Fruit fly (Drosophila melanogaster) whole organism, embryonic: ENCODE results near the gene CG42500.
A peak's percentile ranks its signal among the peaks of the same experiment; 100 is the strongest.

Experiments
- Adf1 ChIP-seq: fragments of 200-800 bp; sonication (Bioruptor generic); IDR thresholded peaks from 2 replicates; pipeline ENCODE4 v1.3.6; 2022; ENCODE audit warnings: missing biosample characterization, missing genetic modification characterization
- Atf3 ChIP-seq: fragments of 200-800 bp; sonication (Bioruptor generic); optimal IDR thresholded peaks from 3 replicates; lab custom pipeline; 2016; ENCODE audit warnings: missing biosample characterization, missing genetic modification characterization
- Bteb2 ChIP-seq: fragments of 200-800 bp; sonication (Bioruptor generic); optimal IDR thresholded peaks from 2 replicates; lab custom pipeline; 2016; ENCODE audit warnings: missing biosample characterization, missing genetic modification characterization
- CG10565 ChIP-seq: fragments of 200-800 bp; sonication (Bioruptor generic); optimal IDR thresholded peaks from 3 replicates; lab custom pipeline; 2016; ENCODE audit warnings: missing biosample characterization, mild to moderate bottlenecking, missing genetic modification characterization
- CG10959 ChIP-seq: fragments of 200-800 bp; sonication (Bioruptor generic); IDR thresholded peaks from 2 replicates; pipeline ENCODE4 v1.3.6; 2022; ENCODE audit warnings: missing biosample characterization, missing genetic modification characterization
- CG11695 ChIP-seq: fragments of 200-800 bp; sonication (Bioruptor generic); IDR thresholded peaks from 3 replicates; pipeline ENCODE4 v1.3.6; 2022; ENCODE audit warnings: missing biosample characterization, missing genetic modification characterization
- CG12391 ChIP-seq: fragments of 200-800 bp; sonication (Bioruptor generic); optimal IDR thresholded peaks from 3 replicates; lab custom pipeline; 2018; ENCODE audit warnings: missing biosample characterization, mild to moderate bottlenecking, missing genetic modification characterization, moderate library complexity
- CG13624 ChIP-seq: fragments of 200-800 bp; sonication (Bioruptor generic); optimal IDR thresholded peaks from 2 replicates; lab custom pipeline; 2016; ENCODE audit warnings: missing biosample characterization, missing genetic modification characterization
- CG14014 ChIP-seq: fragments of 200-800 bp; sonication (Bioruptor generic); IDR thresholded peaks from 2 replicates; pipeline ENCODE4 v1.3.6; 2022; ENCODE audit warnings: missing biosample characterization, missing genetic modification characterization
- CG15269 ChIP-seq: fragments of 200-800 bp; sonication (Bioruptor generic); optimal IDR thresholded peaks from 2 replicates; lab custom pipeline; 2018; ENCODE audit warnings: missing biosample characterization, mild to moderate bottlenecking, missing genetic modification characterization, moderate library complexity
- CG15479 ChIP-seq: fragments of 200-800 bp; sonication (Bioruptor generic); optimal IDR thresholded peaks from 3 replicates; lab custom pipeline; 2019; ENCODE audit warnings: missing biosample characterization, mild to moderate bottlenecking, missing genetic modification characterization, moderate library complexity
- CG18262 ChIP-seq: fragments of 200-800 bp; optimal IDR thresholded peaks from 3 replicates; lab custom pipeline; 2019; ENCODE audit warnings: missing biosample characterization, mild to moderate bottlenecking, missing genetic modification characterization, moderate library complexity
- CG1832 ChIP-seq: fragments of 200-800 bp; sonication (Bioruptor generic); optimal IDR thresholded peaks from 2 replicates; lab custom pipeline; 2017; ENCODE audit warnings: missing biosample characterization, mild to moderate bottlenecking, missing genetic modification characterization, inconsistent platforms
- CG2120 ChIP-seq: fragments of 200-800 bp; sonication (Bioruptor generic); optimal IDR thresholded peaks from 3 replicates; lab custom pipeline; 2016; ENCODE audit warnings: missing biosample characterization, missing genetic modification characterization
- CG31388 ChIP-seq: fragments of 200-800 bp; sonication (Bioruptor generic); optimal IDR thresholded peaks from 2 replicates; lab custom pipeline; 2016; ENCODE audit warnings: missing biosample characterization, missing genetic modification characterization
- CG34376 ChIP-seq: fragments of 200-800 bp; sonication (Bioruptor generic); optimal IDR thresholded peaks from 2 replicates; lab custom pipeline; 2018; ENCODE audit warnings: missing biosample characterization, mild to moderate bottlenecking, missing genetic modification characterization
- CG5245 ChIP-seq: fragments of 200-800 bp; sonication (Bioruptor generic); optimal IDR thresholded peaks from 3 replicates; lab custom pipeline; 2016; ENCODE audit warnings: missing biosample characterization, missing genetic modification characterization
- CG6765 ChIP-seq: fragments of 200-800 bp; sonication (Bioruptor generic); optimal IDR thresholded peaks from 3 replicates; lab custom pipeline; 2017; ENCODE audit warnings: missing biosample characterization, mild to moderate bottlenecking, missing genetic modification characterization
- CG7357 ChIP-seq: fragments of 200-800 bp; sonication (Bioruptor generic); IDR thresholded peaks from 3 replicates; pipeline ENCODE4 v1.3.6; 2022; ENCODE audit warnings: missing biosample characterization, missing genetic modification characterization
- CG7745 ChIP-seq: fragments of 200-800 bp; sonication (Bioruptor generic); optimal IDR thresholded peaks from 2 replicates; lab custom pipeline; 2018; ENCODE audit warnings: missing biosample characterization, mild to moderate bottlenecking, missing genetic modification characterization, moderate library complexity
- CG8290 ChIP-seq, 3 experiments: fragments of 200-800 bp; sonication (Bioruptor generic); optimal IDR thresholded peaks; 2 replicates each; lab custom pipeline; 2016 to 2019; ENCODE audit warnings: missing biosample characterization in 3 of 3, missing genetic modification characterization in 3 of 3, mild to moderate bottlenecking in 2 of 3, moderate library complexity in 1 of 3
- CHES-1-like ChIP-seq: fragments of 200-800 bp; sonication (Bioruptor generic); optimal IDR thresholded peaks from 2 replicates; lab custom pipeline; 2016; ENCODE audit warnings: missing biosample characterization, missing genetic modification characterization
- Dek ChIP-seq: fragments of 200-800 bp; sonication (Bioruptor generic); optimal IDR thresholded peaks from 3 replicates; lab custom pipeline; 2019; ENCODE audit warnings: missing biosample characterization, mild to moderate bottlenecking, missing genetic modification characterization, moderate library complexity
- Eip74EF ChIP-seq, 2 experiments: fragments of 200-800 bp in 1 of 2; fragments of >200 bp in 1 of 2; sonication (Bioruptor generic) in 1 of 2; optimal IDR thresholded peaks; 2 replicates each; lab custom pipeline; 2017 to 2019; ENCODE audit warnings: missing biosample characterization in 2 of 2, missing genetic modification characterization in 2 of 2, mild to moderate bottlenecking in 1 of 2, moderate library complexity in 1 of 2
- Gug ChIP-seq: fragments of 200-800 bp; sonication (Bioruptor generic); IDR thresholded peaks from 4 replicates; pipeline ENCODE4 v1.3.6; 2022; ENCODE audit warnings: missing biosample characterization, missing genetic modification characterization
- H2.0 ChIP-seq: fragments of 200-800 bp; sonication (Bioruptor generic); IDR thresholded peaks from 2 replicates; pipeline ENCODE4 v1.3.6; 2022; ENCODE audit warnings: missing biosample characterization, missing genetic modification characterization
- HLH3B ChIP-seq: fragments of 200-800 bp; sonication (Bioruptor generic); IDR thresholded peaks from 2 replicates; pipeline ENCODE4 v1.3.6; 2022; ENCODE audit warnings: missing biosample characterization, missing genetic modification characterization
- Hr51 ChIP-seq, 2 experiments: fragments of 200-800 bp; sonication (Bioruptor generic); optimal IDR thresholded peaks; 2 replicates in 1 of 2; 3 replicates in 1 of 2; lab custom pipeline; 2016 to 2018; ENCODE audit warnings: missing biosample characterization in 2 of 2, missing genetic modification characterization in 2 of 2, mild to moderate bottlenecking in 1 of 2, moderate library complexity in 1 of 2
- Mrtf ChIP-seq: fragments of 200-800 bp; sonication (Bioruptor generic); IDR thresholded peaks from 3 replicates; pipeline ENCODE4 v1.3.6; 2022; ENCODE audit warnings: missing biosample characterization, missing genetic modification characterization
- Rx ChIP-seq: fragments of 200-800 bp; sonication (Bioruptor generic); IDR thresholded peaks from 2 replicates; pipeline ENCODE4 v1.3.6; 2022; ENCODE audit warnings: missing biosample characterization, missing genetic modification characterization
- Side ChIP-seq: fragments of 200-800 bp; sonication (Bioruptor generic); optimal IDR thresholded peaks from 2 replicates; lab custom pipeline; 2016; ENCODE audit warnings: missing biosample characterization, missing genetic modification characterization
- TFAM ChIP-seq: fragments of 200-800 bp; sonication (Bioruptor generic); optimal IDR thresholded peaks from 2 replicates; lab custom pipeline; 2017; ENCODE audit warnings: missing biosample characterization, missing genetic modification characterization, inconsistent platforms
- Vsx1 ChIP-seq: fragments of 200-800 bp; sonication (Bioruptor generic); optimal IDR thresholded peaks from 2 replicates; lab custom pipeline; 2017; ENCODE audit warnings: missing biosample characterization, mild to moderate bottlenecking, missing genetic modification characterization, missing genetic modification reagents
- ac ChIP-seq: fragments of 200-800 bp; sonication (Bioruptor generic); optimal IDR thresholded peaks from 3 replicates; lab custom pipeline; 2017; ENCODE audit warnings: missing biosample characterization, mild to moderate bottlenecking, missing genetic modification characterization
- corto ChIP-seq: fragments of 200-800 bp; sonication (Bioruptor generic); optimal IDR thresholded peaks from 2 replicates; lab custom pipeline; 2016; ENCODE audit warnings: missing biosample characterization, mild to moderate bottlenecking, missing genetic modification characterization, moderate library complexity
- dmrt99B ChIP-seq: fragments of 200-800 bp; sonication (Bioruptor generic); optimal IDR thresholded peaks from 2 replicates; lab custom pipeline; 2018; ENCODE audit warnings: missing biosample characterization, mild to moderate bottlenecking, missing genetic modification characterization, moderate library complexity
- grau ChIP-seq: fragments of 200-800 bp; optimal IDR thresholded peaks from 3 replicates; lab custom pipeline; 2019; ENCODE audit warnings: missing biosample characterization, mild to moderate bottlenecking, missing genetic modification characterization, moderate library complexity
- gsb-n ChIP-seq: fragments of 200-800 bp; sonication (Bioruptor generic); optimal IDR thresholded peaks from 3 replicates; lab custom pipeline; 2018; ENCODE audit warnings: missing biosample characterization, mild to moderate bottlenecking, missing genetic modification characterization
- gt ChIP-seq: fragments of 200-800 bp; sonication (Bioruptor generic); IDR thresholded peaks from 2 replicates; pipeline ENCODE4 v1.3.6; 2022; ENCODE audit warnings: missing biosample characterization, missing genetic modification characterization
- ham ChIP-seq: fragments of 200-800 bp; sonication (Bioruptor generic); IDR thresholded peaks from 2 replicates; pipeline ENCODE4 v1.3.6; 2022; ENCODE audit warnings: missing biosample characterization, missing genetic modification characterization
- insv ChIP-seq, 2 experiments: fragments of 200-800 bp; sonication (Bioruptor generic); optimal IDR thresholded peaks; 3 replicates each; lab custom pipeline; 2016 to 2018; ENCODE audit warnings: missing biosample characterization in 2 of 2, missing genetic modification characterization in 2 of 2
- pb ChIP-seq: fragments of 200-800 bp; sonication (Bioruptor generic); optimal IDR thresholded peaks from 3 replicates; lab custom pipeline; 2016; ENCODE audit warnings: missing biosample characterization, missing genetic modification characterization
- psq ChIP-seq: fragments of 200-800 bp; sonication (Bioruptor generic); optimal IDR thresholded peaks from 2 replicates; lab custom pipeline; 2017; ENCODE audit warnings: missing biosample characterization, missing genetic modification characterization
- sc ChIP-seq, 3 experiments: fragments of >200 bp in 2 of 3; fragments of 200-800 bp in 1 of 3; sonication (Bioruptor generic) in 1 of 3; optimal IDR thresholded peaks; 2 replicates in 2 of 3; 3 replicates in 1 of 3; lab custom pipeline; 2017; ENCODE audit warnings: mild to moderate bottlenecking in 1 of 3, missing biosample characterization in 1 of 3, missing genetic modification characterization in 1 of 3, missing genetic modification reagents in 1 of 3
- slbo ChIP-seq: fragments of 200-800 bp; sonication (Bioruptor generic); IDR thresholded peaks from 2 replicates; pipeline ENCODE4 v1.3.6; 2022; ENCODE audit warnings: missing biosample characterization, missing genetic modification characterization
- tap ChIP-seq: fragments of 200-800 bp; optimal IDR thresholded peaks from 3 replicates; lab custom pipeline; 2019; ENCODE audit warnings: missing biosample characterization, mild to moderate bottlenecking, missing genetic modification characterization, moderate library complexity
- tx ChIP-seq: fragments of 200-800 bp; sonication (Bioruptor generic); optimal IDR thresholded peaks from 2 replicates; lab custom pipeline; 2016; ENCODE audit warnings: missing biosample characterization, missing genetic modification characterization
- vvl ChIP-seq: fragments of 200-800 bp; sonication (Bioruptor generic); IDR thresholded peaks from 2 replicates; pipeline ENCODE4 v1.3.6; 2022; ENCODE audit warnings: missing biosample characterization, missing genetic modification characterization

Gene CG42500

DNA sequence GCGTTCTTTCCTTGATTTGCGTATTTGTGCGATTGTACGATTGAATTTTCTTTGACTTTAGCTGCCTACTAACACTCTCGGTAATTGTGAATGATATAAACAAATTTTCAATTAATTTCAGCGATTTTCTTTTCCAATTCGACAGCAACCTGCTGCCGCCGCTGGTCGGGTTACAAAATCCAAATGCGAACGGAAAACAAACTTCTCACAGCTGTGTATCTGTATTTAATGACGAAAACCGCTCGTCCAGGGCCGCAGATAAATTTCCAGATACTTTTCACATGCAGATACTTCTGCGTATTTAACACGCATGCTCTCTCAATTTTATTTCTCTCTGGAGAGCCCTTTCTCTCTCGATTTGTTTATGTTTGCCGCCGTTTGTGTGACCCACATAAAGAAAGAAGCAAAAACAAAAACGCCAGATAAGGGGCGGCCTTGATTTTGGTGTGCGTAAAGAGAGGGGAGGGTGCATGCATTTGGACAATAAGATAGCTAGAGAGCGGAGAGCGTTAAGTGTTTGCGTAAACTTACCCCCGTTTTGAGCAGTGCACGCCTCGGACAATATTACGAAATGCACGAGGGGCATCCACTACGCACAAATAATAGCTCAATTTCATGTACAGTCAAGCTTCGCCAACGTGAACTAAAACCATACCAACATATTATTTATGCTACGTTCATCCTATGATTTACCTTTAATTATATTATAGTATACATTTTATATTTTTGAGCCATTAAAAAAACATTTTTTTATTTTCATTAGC is 44.1 kb downstream of the CG42500 start, which contains the start of gene CG12402 (continued):
- TF ChIP-seq CG34376 (GFP tag; lab: Kevin White, UChicago), result peak; percentile 71
- TF ChIP-seq gsb-n (tag; lab: Kevin White, UChicago), result peak; percentile 73
- peak; percentile 84 for TF ChIP-seq Mrtf
- peak; percentile 84 for TF ChIP-seq CG14014
- TF ChIP-seq Bteb2 (GFP tag; lab: Kevin White, UChicago), result peak; percentile 9
- peak in 1 of 2 experiments; percentile 70 for TF ChIP-seq Eip74EF (GFP tag; optimal IDR thresholded peaks at IDR 0.05; lab: Kevin White, UChicago)
- TF ChIP-seq gt (GFP tag; lab: Robert Waterston, UW), result peak; percentile 58
- TF ChIP-seq insv (GFP tag; optimal IDR thresholded peaks at IDR 0.05; lab: Kevin White, UChicago), result peak in 1 of 2 experiments; percentile 40
- peak; percentile 80 for TF ChIP-seq slbo (GFP tag; lab: Robert Waterston, UW)
- TF ChIP-seq corto (GFP tag; lab: Kevin White, UChicago), result no peak
- peak; percentile 91 for TF ChIP-seq CG15269 (tag; lab: Kevin White, UChicago)
- peak; percentile 29 for TF ChIP-seq CG10565 (GFP tag; lab: Kevin White, UChicago)
- TF ChIP-seq grau (tag; lab: Kevin White, UChicago), result peak; percentile 98
- TF ChIP-seq CG2120 (GFP tag; lab: Kevin White, UChicago), result peak; percentile 67
- TF ChIP-seq vvl (GFP tag; lab: Robert Waterston, UW), result peak; percentile 95
- TF ChIP-seq tx (GFP tag; lab: Kevin White, UChicago), result no peak
- TF ChIP-seq CG11695, result peak; percentile 89
- TF ChIP-seq Side (GFP tag; lab: Kevin White, UChicago), result peak; percentile 71
- TF ChIP-seq CG7357 (GFP tag; lab: Robert Waterston, UW), result peak; percentile 73; the same call in 2 of the 3 replicates
- TF ChIP-seq Dek (tag; lab: Kevin White, UChicago), result peak; percentile 69
- TF ChIP-seq Vsx1 (GFP tag; lab: Kevin White, UChicago), result peak; percentile 75
- peak; percentile 70; the same call in 3 of the 4 replicates for TF ChIP-seq Gug (GFP tag; lab: Robert Waterston, UW)
- peak; percentile 74 for TF ChIP-seq Rx (GFP tag; lab: Robert Waterston, UW)
- peak; percentile 67 for TF ChIP-seq CG7745 (tag; lab: Kevin White, UChicago)
- peak; percentile 10 for TF ChIP-seq CG13624 (GFP tag; lab: Kevin White, UChicago)
- peak; percentile 27 for TF ChIP-seq Adf1 (GFP tag; lab: Robert Waterston, UW)
- peak; percentile 65 for TF ChIP-seq pb (GFP tag; lab: Kevin White, UChicago)
- peak; percentile 55 for TF ChIP-seq CG31388 (GFP tag; lab: Kevin White, UChicago)
- peak; percentile 85 for TF ChIP-seq CG18262 (tag; lab: Kevin White, UChicago)
- TF ChIP-seq CG5245 (GFP tag; lab: Kevin White, UChicago), result peak; percentile 79
- TF ChIP-seq CHES-1-like, result peak; percentile 43
- TF ChIP-seq HLH3B (GFP tag; lab: Robert Waterston, UW), result peak; percentile 77
- TF ChIP-seq CG1832, result no peak
- peak; percentile 19 for TF ChIP-seq Atf3 (GFP tag; lab: Kevin White, UChicago)
- peak; percentile 90 for TF ChIP-seq CG12391
- peak; percentile 8 for TF ChIP-seq ac (GFP tag; lab: Kevin White, UChicago)
- TF ChIP-seq psq (GFP tag; lab: Kevin White, UChicago), result peak; percentile 66
- no peak for TF ChIP-seq sc (optimal IDR thresholded peaks at IDR 0.05; lab: Kevin White, UChicago)
- peak; percentile 68 for TF ChIP-seq sc (GFP tag; optimal IDR thresholded peaks at IDR 0.05; lab: Kevin White, UChicago)
- peak; percentile 61 for TF ChIP-seq CG10959 (GFP tag; lab: Robert Waterston, UW)
- TF ChIP-seq CG8290 (GFP tag; optimal IDR thresholded peaks at IDR 0.05; lab: Kevin White, UChicago), result peak; percentile 82
- peak; percentile 53 to 90 for TF ChIP-seq CG8290 (tag; optimal IDR thresholded peaks at IDR 0.05; lab: Kevin White, UChicago)
- peak; percentile 46 for TF ChIP-seq CG6765 (GFP tag; lab: Kevin White, UChicago)
- peak; percentile 92 for TF ChIP-seq dmrt99B (tag; lab: Kevin White, UChicago)
- peak; percentile 30 for TF ChIP-seq CG15479
- no peak for TF ChIP-seq ham (GFP tag; lab: Robert Waterston, UW)
- peak; percentile 69 to 94 for TF ChIP-seq Hr51 (GFP tag; optimal IDR thresholded peaks at IDR 0.05; lab: Kevin White, UChicago)
- TF ChIP-seq TFAM, result peak; percentile 60
- TF ChIP-seq tap (tag; lab: Kevin White, UChicago), result peak; percentile 86
- TF ChIP-seq H2.0 (GFP tag; lab: Robert Waterston, UW), result peak; percentile 86
